Worm (Caenorhabditis elegans) whole organism, young adult: ENCODE measurements around the gene col-98.

Source experiments
- B0019.2 ChIP-seq: fragments of 200-800 bp; sonication (Bioruptor generic); conservative IDR thresholded peaks from 2 replicates; pipeline ENCODE4 v1.3.6; 2022; ENCODE audit warnings: missing genetic modification reagents, missing genetic modification characterization, missing compliant biosample characterization
- B0261.1 ChIP-seq: sonication (generic microtip); optimal IDR thresholded peaks from 2 replicates; lab custom pipeline; 2016; ENCODE audit warnings: mild to moderate bottlenecking, missing genetic modification characterization, moderate library complexity, missing compliant biosample characterization
- C06A6.2 ChIP-seq: fragments of 200-800 bp; sonication (Bioruptor generic); conservative IDR thresholded peaks from 2 replicates; pipeline ENCODE4 v1.3.6; 2022; ENCODE audit warnings: missing genetic modification characterization, missing compliant biosample characterization
- F33H1.4 ChIP-seq: fragments of 200-800 bp; sonication (Bioruptor generic); IDR thresholded peaks from 2 replicates; pipeline ENCODE4 v1.3.6; 2022; ENCODE audit warnings: missing genetic modification reagents, missing genetic modification characterization, missing compliant biosample characterization
- F39B2.1 ChIP-seq: fragments of 200-800 bp; sonication (Bioruptor generic); IDR thresholded peaks from 2 replicates; pipeline ENCODE4 v1.3.6; 2022; ENCODE audit warnings: missing genetic modification reagents, missing genetic modification characterization, missing compliant biosample characterization
- F57C9.4 ChIP-seq: sonication (generic microtip); optimal IDR thresholded peaks from 2 replicates; lab custom pipeline; 2017; ENCODE audit warnings: mild to moderate bottlenecking, missing genetic modification characterization, missing compliant biosample characterization
- Y95B8A.8 ChIP-seq: fragments of 200-800 bp; sonication (Bioruptor generic); IDR thresholded peaks from 2 replicates; pipeline ENCODE4 v1.3.6; 2022; ENCODE audit warnings: missing genetic modification reagents, missing genetic modification characterization, missing compliant biosample characterization
- akir-1 ChIP-seq: fragments of 200-800 bp; sonication (Bioruptor generic); optimal IDR thresholded peaks from 2 replicates; lab custom pipeline; 2018; ENCODE audit warnings: mild to moderate bottlenecking, missing genetic modification characterization, moderate library complexity, missing compliant biosample characterization
- aptf-2 ChIP-seq: fragments of 200-800 bp; sonication (Bioruptor generic); conservative IDR thresholded peaks from 2 replicates; pipeline ENCODE4 v1.3.6; 2022; ENCODE audit warnings: missing genetic modification reagents, missing genetic modification characterization, missing compliant biosample characterization
- aptf-3 ChIP-seq: fragments of 200-800 bp; sonication (Bioruptor generic); IDR thresholded peaks from 2 replicates; pipeline ENCODE4 v1.3.6; 2022; ENCODE audit warnings: missing genetic modification characterization, missing compliant biosample characterization
- athp-1 ChIP-seq: sonication (generic microtip); optimal IDR thresholded peaks from 2 replicates; lab custom pipeline; 2017; ENCODE audit warnings: mild to moderate bottlenecking, missing genetic modification characterization, missing compliant biosample characterization
- attf-5 ChIP-seq: fragments of 200-800 bp; sonication (Bioruptor generic); optimal IDR thresholded peaks from 2 replicates; lab custom pipeline; 2018; ENCODE audit warnings: mild to moderate bottlenecking, missing genetic modification characterization, missing compliant biosample characterization
- attf-6 ChIP-seq: fragments of 200-800 bp; sonication (Bioruptor generic); IDR thresholded peaks from 2 replicates; pipeline ENCODE4 v1.3.6; 2022; ENCODE audit warnings: missing genetic modification reagents, missing genetic modification characterization, missing compliant biosample characterization
- bed-2 ChIP-seq: fragments of 200-800 bp; sonication (Bioruptor generic); IDR thresholded peaks from 2 replicates; pipeline ENCODE4 v1.3.6; 2022; ENCODE audit warnings: missing genetic modification reagents, missing genetic modification characterization, missing compliant biosample characterization
- ccch-3 ChIP-seq: fragments of 200-800 bp; sonication (Bioruptor generic); optimal IDR thresholded peaks from 2 replicates; lab custom pipeline; 2018; ENCODE audit warnings: mild to moderate bottlenecking, missing genetic modification characterization, missing compliant biosample characterization
- cebp-2 ChIP-seq: fragments of 200-800 bp; sonication (Bioruptor generic); IDR thresholded peaks from 2 replicates; pipeline ENCODE4 v1.3.6; 2022; ENCODE audit warnings: missing genetic modification characterization, missing compliant biosample characterization
- ceh-27 ChIP-seq: fragments of 200-800 bp; sonication (Bioruptor generic); optimal IDR thresholded peaks from 2 replicates; lab custom pipeline; 2018; ENCODE audit warnings: mild to moderate bottlenecking, missing genetic modification characterization, moderate library complexity, missing compliant biosample characterization
- ceh-40 ChIP-seq: fragments of 200-800 bp; sonication (Bioruptor generic); IDR thresholded peaks from 2 replicates; pipeline ENCODE4 v1.3.6; 2022; ENCODE audit warnings: missing genetic modification characterization, missing compliant biosample characterization
- ceh-58 ChIP-seq: fragments of 200-800 bp; sonication (Bioruptor generic); IDR thresholded peaks from 2 replicates; pipeline ENCODE4 v1.3.6; 2022; ENCODE audit warnings: missing genetic modification characterization, missing compliant biosample characterization
- dox-1 ChIP-seq: fragments of 200-800 bp; sonication (Bioruptor generic); IDR thresholded peaks from 2 replicates; pipeline ENCODE4 v1.3.6; 2022; ENCODE audit warnings: missing genetic modification reagents, missing genetic modification characterization, missing compliant biosample characterization
- hmg-1.2 ChIP-seq: fragments of 200-800 bp; sonication (Bioruptor generic); IDR thresholded peaks from 2 replicates; pipeline ENCODE4 v1.3.6; 2022; ENCODE audit warnings: missing genetic modification reagents, missing genetic modification characterization, missing compliant biosample characterization
- hmg-20 ChIP-seq: fragments of 200-800 bp; sonication (Bioruptor generic); IDR thresholded peaks from 2 replicates; pipeline ENCODE4 v1.3.6; 2022; ENCODE audit warnings: missing genetic modification reagents, missing genetic modification characterization, missing compliant biosample characterization
- lag-1 ChIP-seq: fragments of 200-800 bp; sonication (Bioruptor generic); IDR thresholded peaks from 2 replicates; pipeline ENCODE4 v1.3.6; 2022; ENCODE audit warnings: missing genetic modification reagents, missing genetic modification characterization, missing compliant biosample characterization
- let-526 ChIP-seq: fragments of 200-800 bp; sonication (Bioruptor generic); IDR thresholded peaks from 2 replicates; pipeline ENCODE4 v1.3.6; 2022; ENCODE audit warnings: missing genetic modification reagents, missing genetic modification characterization, missing compliant biosample characterization
- lin-26 ChIP-seq: fragments of 200-800 bp; sonication (Bioruptor generic); IDR thresholded peaks from 2 replicates; pipeline ENCODE4 v1.3.6; 2022; ENCODE audit warnings: missing genetic modification reagents, missing genetic modification characterization, missing compliant biosample characterization
- lsl-1 ChIP-seq: fragments of 200-800 bp; sonication (Bioruptor generic); optimal IDR thresholded peaks from 2 replicates; lab custom pipeline; 2018; ENCODE audit warnings: mild to moderate bottlenecking, missing genetic modification characterization, moderate library complexity, missing compliant biosample characterization
- lsy-27 ChIP-seq: sonication (generic microtip); optimal IDR thresholded peaks from 2 replicates; lab custom pipeline; 2017; ENCODE audit warnings: missing genetic modification characterization, mild to moderate bottlenecking, missing compliant biosample characterization, antibody characterized with exemption, missing genotype, borderline replicate concordance; ENCODE audit not compliant: insufficient read depth
- madf-10 ChIP-seq: sonication (generic microtip); optimal IDR thresholded peaks from 2 replicates; lab custom pipeline; 2016; ENCODE audit warnings: mild to moderate bottlenecking, missing genetic modification characterization, missing compliant biosample characterization
- madf-6 ChIP-seq: fragments of 200-800 bp; sonication (Bioruptor generic); IDR thresholded peaks from 2 replicates; pipeline ENCODE4 v1.3.6; 2022; ENCODE audit warnings: missing genetic modification reagents, missing genetic modification characterization, missing compliant biosample characterization
- mcd-1 ChIP-seq: fragments of 200-800 bp; sonication (Bioruptor generic); IDR thresholded peaks from 2 replicates; pipeline ENCODE4 v1.3.6; 2022; ENCODE audit warnings: missing genetic modification reagents, missing genetic modification characterization, missing compliant biosample characterization
- mel-28 ChIP-seq: sonication (generic microtip); optimal IDR thresholded peaks from 2 replicates; lab custom pipeline; 2016; ENCODE audit warnings: borderline replicate concordance, mild to moderate bottlenecking, missing genetic modification characterization, missing compliant biosample characterization
- mxl-1 ChIP-seq: sonication (generic microtip); optimal IDR thresholded peaks from 2 replicates; lab custom pipeline; 2016; ENCODE audit warnings: missing genetic modification characterization, missing compliant biosample characterization
- nfyb-1 ChIP-seq: fragments of 200-800 bp; sonication (Bioruptor generic); IDR thresholded peaks from 2 replicates; pipeline ENCODE4 v1.3.6; 2022; ENCODE audit warnings: missing genetic modification reagents, missing genetic modification characterization, missing compliant biosample characterization
- nhr-120 ChIP-seq: fragments of 200-800 bp; sonication (Bioruptor generic); IDR thresholded peaks from 2 replicates; pipeline ENCODE4 v1.3.6; 2022; ENCODE audit warnings: missing genetic modification characterization, missing compliant biosample characterization
- nhr-90 ChIP-seq: sonication (generic microtip); optimal IDR thresholded peaks from 2 replicates; lab custom pipeline; 2016; ENCODE audit warnings: missing genotype, mild to moderate bottlenecking, missing genetic modification characterization, missing compliant biosample characterization
- pbrm-1 ChIP-seq: fragments of 200-800 bp; sonication (Bioruptor generic); IDR thresholded peaks from 2 replicates; pipeline ENCODE4 v1.3.6; 2022; ENCODE audit warnings: missing genetic modification reagents, missing genetic modification characterization, missing compliant biosample characterization
- pha-4 ChIP-seq: fragments of 150-350 bp; sonication (generic microtip); optimal IDR thresholded peaks from 2 replicates; lab custom pipeline; 2014; ENCODE audit warnings: missing biosample characterization, missing genetic modification reagents, missing genetic modification characterization
- rcor-1 ChIP-seq: fragments of 200-800 bp; sonication (Bioruptor generic); IDR thresholded peaks from 2 replicates; pipeline ENCODE4 v1.3.6; 2022; ENCODE audit warnings: missing genetic modification reagents, missing genetic modification characterization, missing compliant biosample characterization
- repo-1 ChIP-seq: sonication (generic microtip); optimal IDR thresholded peaks from 2 replicates; lab custom pipeline; 2017; ENCODE audit warnings: mild to moderate bottlenecking, missing genetic modification characterization, missing compliant biosample characterization
- sea-2 ChIP-seq: fragments of 200-800 bp; sonication (Bioruptor generic); IDR thresholded peaks from 2 replicates; pipeline ENCODE4 v1.3.6; 2022; ENCODE audit warnings: missing genetic modification characterization, missing compliant biosample characterization
- snpc-4 ChIP-seq, 5 experiments: fragments of 150-350 bp in 1 of 5; sonication (generic microtip) in 4 of 5; optimal IDR thresholded peaks; 2 replicates each; lab custom pipeline; 2014 to 2018; ENCODE audit warnings: missing genetic modification characterization in 5 of 5, missing biosample characterization in 3 of 5, antibody characterized with exemption in 2 of 5, mild to moderate bottlenecking in 2 of 5, missing compliant biosample characterization in 2 of 5, missing genotype in 2 of 5, moderate library complexity in 2 of 5, missing genetic modification reagents in 1 of 5
- tbx-9 ChIP-seq: sonication (generic microtip); optimal IDR thresholded peaks from 2 replicates; lab custom pipeline; 2016; ENCODE audit warnings: borderline replicate concordance, missing genetic modification characterization, inconsistent platforms, missing compliant biosample characterization
- zfh-2 ChIP-seq: fragments of 200-800 bp; sonication (Bioruptor generic); conservative IDR thresholded peaks from 2 replicates; pipeline ENCODE4 v1.3.6; 2022; ENCODE audit warnings: missing genetic modification reagents, missing genetic modification characterization, missing compliant biosample characterization
- ztf-25 ChIP-seq: fragments of 200-800 bp; sonication (Bioruptor generic); IDR thresholded peaks from 2 replicates; pipeline ENCODE4 v1.3.6; 2022; ENCODE audit warnings: missing genetic modification reagents, missing genetic modification characterization, missing compliant biosample characterization

Gene col-98

DNA sequence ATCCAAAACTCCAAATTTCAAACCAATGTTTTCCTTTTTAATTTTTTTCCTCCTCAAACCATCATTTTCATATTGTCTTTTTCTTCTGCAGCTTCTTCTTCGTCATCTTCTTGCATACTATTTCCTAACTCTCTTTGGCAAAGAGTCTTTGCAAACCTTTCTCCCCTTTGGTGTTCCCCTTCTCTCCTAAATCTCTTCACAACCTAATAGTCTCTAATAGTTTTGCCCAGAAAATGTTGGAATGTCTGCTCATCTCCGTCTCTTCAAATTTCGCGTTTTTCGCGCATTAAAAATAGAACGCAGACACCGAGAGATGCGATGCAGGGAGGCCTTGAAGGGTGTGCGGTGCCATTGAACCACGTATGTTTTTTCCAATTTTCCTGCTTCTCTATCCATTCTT is 16.7 kb upstream of the col-98 start, which contains the start of gene ZK1010.10:
TSS of gene ZK1010.10 (plus strand) at position 286 of the 400 bp plus-strand sequence.
- no peak for TF ChIP-seq ceh-58 (GFP tag; lab: Robert Waterston, UW)
- TF ChIP-seq cebp-2 (GFP tag; lab: Robert Waterston, UW), result no peak
- TF ChIP-seq ceh-27 (GFP tag; lab: Kevin White, UChicago), result peak; percentile 46
- no peak for TF ChIP-seq C06A6.2 (GFP tag; lab: Robert Waterston, UW)
- TF ChIP-seq hmg-1.2 (GFP tag; lab: Robert Waterston, UW), result peak; percentile 89
- TF ChIP-seq lsl-1 (GFP tag; lab: Kevin White, UChicago), result no peak
- TF ChIP-seq madf-10, result no peak
- TF ChIP-seq F39B2.1 (GFP tag; lab: Robert Waterston, UW), result no peak
- no peak for TF ChIP-seq hmg-20
- no peak for TF ChIP-seq F33H1.4 (GFP tag; lab: Robert Waterston, UW)
- TF ChIP-seq dox-1, result peak; percentile 17; the same call in 1 of the 2 replicates
- no peak for TF ChIP-seq lag-1 (GFP tag; lab: Robert Waterston, UW)
- TF ChIP-seq lsy-27 (tag; lab: Kevin White, UChicago), result no peak
- no peak for TF ChIP-seq B0261.1 (tag; lab: Kevin White, UChicago)
- TF ChIP-seq madf-6 (GFP tag; lab: Robert Waterston, UW), result no peak
- no peak for TF ChIP-seq aptf-3 (GFP tag; lab: Robert Waterston, UW)
- no peak for TF ChIP-seq pha-4 (tag; lab: Kevin White, UChicago)
- no peak for TF ChIP-seq attf-6 (GFP tag; lab: Robert Waterston, UW)
- TF ChIP-seq ceh-40, result no peak
- TF ChIP-seq snpc-4 (GFP tag; optimal IDR thresholded peaks at IDR 0.05; lab: Kevin White, UChicago), result no peak
- TF ChIP-seq snpc-4 (tag; optimal IDR thresholded peaks at IDR 0.05; lab: Kevin White, UChicago), result no peak
- peak; percentile 53; the same call in 1 of the 2 replicates for TF ChIP-seq let-526 (GFP tag; lab: Robert Waterston, UW)
- no peak for TF ChIP-seq aptf-2 (GFP tag; lab: Robert Waterston, UW)
- no peak for TF ChIP-seq tbx-9 (tag; lab: Kevin White, UChicago)
- no peak for TF ChIP-seq zfh-2 (GFP tag; lab: Robert Waterston, UW)
- no peak for TF ChIP-seq ztf-25 (GFP tag; lab: Robert Waterston, UW)
- peak; percentile 17 for TF ChIP-seq attf-5 (GFP tag; lab: Kevin White, UChicago)
- no peak for TF ChIP-seq nhr-90 (tag; lab: Kevin White, UChicago)
- no peak for TF ChIP-seq mxl-1 (tag; lab: Kevin White, UChicago)
- TF ChIP-seq bed-2 (GFP tag; lab: Robert Waterston, UW), result no peak
- TF ChIP-seq repo-1 (tag; lab: Kevin White, UChicago), result no peak
- TF ChIP-seq ccch-3 (GFP tag; lab: Kevin White, UChicago), result no peak
- no peak for TF ChIP-seq mel-28 (tag; lab: Kevin White, UChicago)
- no peak for TF ChIP-seq F57C9.4
- no peak for TF ChIP-seq nfyb-1 (GFP tag; lab: Robert Waterston, UW)

DNA sequence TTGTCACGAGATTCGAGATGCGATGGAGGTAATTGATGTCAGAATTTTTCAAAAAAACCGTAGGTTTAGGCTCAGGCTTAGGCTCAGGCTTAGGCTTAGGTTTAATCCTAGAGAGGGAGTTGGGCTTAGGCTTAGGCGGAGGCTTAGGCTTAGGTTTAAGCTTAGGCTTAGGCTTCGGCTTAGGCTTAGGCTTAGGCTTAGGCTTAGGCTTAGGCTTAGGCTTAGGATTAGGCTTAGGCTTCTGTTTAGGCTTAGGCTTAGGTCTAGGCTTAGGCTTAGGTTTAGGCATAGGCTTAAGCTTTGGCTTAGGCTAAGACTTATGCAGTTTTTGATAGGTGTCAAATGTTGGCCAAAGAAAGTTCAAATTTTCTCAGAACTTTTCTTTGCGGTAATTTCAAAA is 14.5 kb upstream of the col-98 start:
- TF ChIP-seq lin-26 (GFP tag; lab: Robert Waterston, UW) (0 out of 2 replicates have a peak, but pooled peaks have one; percentile 26), nhr-120 (GFP tag; lab: Robert Waterston, UW) (no peak)

DNA sequence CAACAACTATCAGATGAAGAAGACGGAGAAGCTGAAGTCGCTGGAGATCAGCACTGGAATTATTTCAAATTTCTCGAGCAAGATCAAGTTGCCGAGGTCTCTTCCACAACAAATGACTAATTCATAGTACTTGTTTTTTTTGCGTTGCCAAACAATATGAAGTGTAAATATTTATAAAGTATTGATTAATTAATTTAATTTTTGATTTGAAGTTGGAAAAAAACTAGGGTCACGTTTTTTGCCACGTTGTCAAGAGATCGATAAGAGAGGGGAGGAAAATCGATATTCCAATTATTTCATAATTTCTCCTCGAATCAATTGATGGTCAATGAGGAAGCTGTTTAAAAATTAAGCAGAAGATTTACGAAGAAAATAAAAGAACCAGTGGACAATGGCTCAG is 13.6 kb upstream of the col-98 start, which contains the start of gene snf-7:
TSS of gene snf-7 (plus strand) at position 301 of the 400 bp plus-strand sequence.
- TF ChIP-seq B0019.2 (GFP tag; lab: Robert Waterston, UW) (no peak), athp-1 (tag; lab: Kevin White, UChicago) (no peak), Y95B8A.8 (GFP tag; lab: Robert Waterston, UW) (no peak), sea-2 (no peak), nhr-120 (GFP tag; lab: Robert Waterston, UW) (no peak), rcor-1 (GFP tag; lab: Robert Waterston, UW) (no peak), snpc-4 (GFP tag; optimal IDR thresholded peaks at IDR 0.05; lab: Kevin White, UChicago) (no peak), snpc-4 (tag; optimal IDR thresholded peaks at IDR 0.05; lab: Kevin White, UChicago) (no peak), akir-1 (no peak), ceh-40 (no peak), pbrm-1 (no peak), mcd-1 (GFP tag; lab: Robert Waterston, UW) (no peak)
